Worm (Caenorhabditis elegans) whole organism, midembryonic: ENCODE results near the gene ndub-2.

ENCODE experiments used
- T22C8.4 ChIP-seq: fragments of 200-800 bp; sonication (Bioruptor generic); IDR thresholded peaks from 2 replicates; pipeline ENCODE4 v1.3.6; 2022; ENCODE audit warnings: missing genetic modification characterization, missing compliant biosample characterization
- flt-1 ChIP-seq: fragments of 200-800 bp; sonication (Bioruptor generic); IDR thresholded peaks from 2 replicates; pipeline ENCODE4 v1.3.6; 2022; ENCODE audit warnings: missing genetic modification characterization, missing compliant biosample characterization
- klf-2 ChIP-seq: fragments of 200-800 bp; sonication (Bioruptor generic); conservative IDR thresholded peaks from 2 replicates; pipeline ENCODE4 v1.3.6; 2022; ENCODE audit warnings: missing genetic modification reagents, missing genetic modification characterization, missing compliant biosample characterization
- tab-1 ChIP-seq: fragments of 200-800 bp; sonication (Bioruptor generic); IDR thresholded peaks from 2 replicates; pipeline ENCODE4 v1.3.6; 2022; ENCODE audit warnings: missing genetic modification characterization, missing compliant biosample characterization

- TF ChIP-seq klf-2, result no peak
- TF ChIP-seq tab-1 (GFP tag; lab: Robert Waterston, UW), result no peak
- no peak for TF ChIP-seq T22C8.4 (GFP tag; lab: Robert Waterston, UW)
- no peak for TF ChIP-seq flt-1 (GFP tag; lab: Robert Waterston, UW)
These were observed at the start of gene ndub-2 for ce11 chrII:8996064-8996463.
